Worm (Caenorhabditis elegans) whole organism, young adult: ENCODE results near the gene tre-2.

Experiments
- B0019.2 ChIP-seq: fragments of 200-800 bp; sonication (Bioruptor generic); conservative IDR thresholded peaks from 2 replicates; pipeline ENCODE4 v1.3.6; 2022; ENCODE audit warnings: missing genetic modification reagents, missing genetic modification characterization, missing compliant biosample characterization
- B0336.3 ChIP-seq: fragments of 200-800 bp; sonication (Bioruptor generic); IDR thresholded peaks from 2 replicates; pipeline ENCODE4 v1.3.6; 2022; ENCODE audit warnings: missing genetic modification characterization, missing compliant biosample characterization
- C06A6.2 ChIP-seq: fragments of 200-800 bp; sonication (Bioruptor generic); conservative IDR thresholded peaks from 2 replicates; pipeline ENCODE4 v1.3.6; 2022; ENCODE audit warnings: missing genetic modification characterization, missing compliant biosample characterization
- C17E4.6 ChIP-seq: fragments of 200-800 bp; sonication (Bioruptor generic); IDR thresholded peaks from 2 replicates; pipeline ENCODE4 v1.3.6; 2022; ENCODE audit warnings: missing genetic modification reagents, missing genetic modification characterization, missing compliant biosample characterization
- F10E7.11 ChIP-seq: sonication (generic microtip); optimal IDR thresholded peaks from 2 replicates; lab custom pipeline; 2017; ENCODE audit warnings: mild to moderate bottlenecking, missing genetic modification characterization, moderate library complexity, missing compliant biosample characterization
- F22D6.2 ChIP-seq: sonication (generic microtip); optimal IDR thresholded peaks from 2 replicates; lab custom pipeline; 2016; ENCODE audit warnings: mild to moderate bottlenecking, missing genetic modification characterization, missing compliant biosample characterization
- F33H1.4 ChIP-seq: fragments of 200-800 bp; sonication (Bioruptor generic); IDR thresholded peaks from 2 replicates; pipeline ENCODE4 v1.3.6; 2022; ENCODE audit warnings: missing genetic modification reagents, missing genetic modification characterization, missing compliant biosample characterization
- F55B11.4 ChIP-seq: sonication (generic microtip); optimal IDR thresholded peaks from 2 replicates; lab custom pipeline; 2016; ENCODE audit warnings: missing compliant biosample characterization, missing genetic modification characterization, borderline replicate concordance; ENCODE audit not compliant: insufficient read depth
- F57A8.1 ChIP-seq: fragments of 200-800 bp; sonication (Bioruptor generic); optimal IDR thresholded peaks from 2 replicates; lab custom pipeline; 2018; ENCODE audit warnings: mild to moderate bottlenecking, missing genetic modification characterization, moderate library complexity, missing compliant biosample characterization
- F57C9.4 ChIP-seq: sonication (generic microtip); optimal IDR thresholded peaks from 2 replicates; lab custom pipeline; 2017; ENCODE audit warnings: mild to moderate bottlenecking, missing genetic modification characterization, missing compliant biosample characterization
- K12H6.12 ChIP-seq: fragments of 200-800 bp; sonication (Bioruptor generic); optimal IDR thresholded peaks from 2 replicates; lab custom pipeline; 2018; ENCODE audit warnings: mild to moderate bottlenecking, missing genetic modification characterization, missing compliant biosample characterization
- T26A5.8 ChIP-seq: sonication (generic microtip); optimal IDR thresholded peaks from 2 replicates; lab custom pipeline; 2016; ENCODE audit warnings: missing genetic modification characterization, missing compliant biosample characterization
- ZK185.1 ChIP-seq: sonication (generic microtip); optimal IDR thresholded peaks from 2 replicates; lab custom pipeline; 2016; ENCODE audit warnings: mild to moderate bottlenecking, missing genetic modification characterization, missing compliant biosample characterization; ENCODE audit not compliant: poor library complexity, severe bottlenecking
- akir-1 ChIP-seq: fragments of 200-800 bp; sonication (Bioruptor generic); optimal IDR thresholded peaks from 2 replicates; lab custom pipeline; 2018; ENCODE audit warnings: mild to moderate bottlenecking, missing genetic modification characterization, moderate library complexity, missing compliant biosample characterization
- aptf-3 ChIP-seq: fragments of 200-800 bp; sonication (Bioruptor generic); IDR thresholded peaks from 2 replicates; pipeline ENCODE4 v1.3.6; 2022; ENCODE audit warnings: missing genetic modification characterization, missing compliant biosample characterization
- ceh-100 ChIP-seq: fragments of 200-800 bp; sonication (Bioruptor generic); IDR thresholded peaks from 2 replicates; pipeline ENCODE4 v1.3.6; 2022; ENCODE audit warnings: missing genetic modification reagents, missing genetic modification characterization, missing compliant biosample characterization
- ceh-27 ChIP-seq: fragments of 200-800 bp; sonication (Bioruptor generic); optimal IDR thresholded peaks from 2 replicates; lab custom pipeline; 2018; ENCODE audit warnings: mild to moderate bottlenecking, missing genetic modification characterization, moderate library complexity, missing compliant biosample characterization
- ceh-58 ChIP-seq: fragments of 200-800 bp; sonication (Bioruptor generic); IDR thresholded peaks from 2 replicates; pipeline ENCODE4 v1.3.6; 2022; ENCODE audit warnings: missing genetic modification characterization, missing compliant biosample characterization
- ceh-91 ChIP-seq: fragments of 200-800 bp; sonication (Bioruptor generic); IDR thresholded peaks from 2 replicates; pipeline ENCODE4 v1.3.6; 2022; ENCODE audit warnings: missing genetic modification reagents, missing genetic modification characterization, missing compliant biosample characterization
- dpff-1 ChIP-seq: sonication (generic microtip); optimal IDR thresholded peaks from 2 replicates; lab custom pipeline; 2017; ENCODE audit warnings: mild to moderate bottlenecking, missing genetic modification characterization, missing compliant biosample characterization
- ekl-4 ChIP-seq: fragments of 200-800 bp; sonication (Bioruptor generic); IDR thresholded peaks from 2 replicates; pipeline ENCODE4 v1.3.6; 2022; ENCODE audit warnings: missing genetic modification reagents, missing genetic modification characterization, missing compliant biosample characterization
- gei-17 ChIP-seq: fragments of 200-800 bp; sonication (Bioruptor generic); optimal IDR thresholded peaks from 2 replicates; lab custom pipeline; 2018; ENCODE audit warnings: mild to moderate bottlenecking, missing genetic modification characterization, missing compliant biosample characterization
- hlh-26 ChIP-seq: fragments of 200-800 bp; sonication (Bioruptor generic); conservative IDR thresholded peaks from 2 replicates; pipeline ENCODE4 v1.3.6; 2022; ENCODE audit warnings: missing genetic modification reagents, missing genetic modification characterization, missing compliant biosample characterization
- hmg-1.2 ChIP-seq: fragments of 200-800 bp; sonication (Bioruptor generic); IDR thresholded peaks from 2 replicates; pipeline ENCODE4 v1.3.6; 2022; ENCODE audit warnings: missing genetic modification reagents, missing genetic modification characterization, missing compliant biosample characterization
- hmg-20 ChIP-seq: fragments of 200-800 bp; sonication (Bioruptor generic); IDR thresholded peaks from 2 replicates; pipeline ENCODE4 v1.3.6; 2022; ENCODE audit warnings: missing genetic modification reagents, missing genetic modification characterization, missing compliant biosample characterization
- let-607 ChIP-seq, 2 experiments: fragments of 200-800 bp in 1 of 2; sonication (Bioruptor generic) in 1 of 2; sonication (generic microtip) in 1 of 2; optimal IDR thresholded peaks; 2 replicates each; lab custom pipeline; 2016 to 2018; ENCODE audit warnings: mild to moderate bottlenecking in 2 of 2, missing compliant biosample characterization in 2 of 2, missing genetic modification characterization in 2 of 2, moderate library complexity in 2 of 2, missing genotype in 1 of 2
- lin-26 ChIP-seq: fragments of 200-800 bp; sonication (Bioruptor generic); IDR thresholded peaks from 2 replicates; pipeline ENCODE4 v1.3.6; 2022; ENCODE audit warnings: missing genetic modification reagents, missing genetic modification characterization, missing compliant biosample characterization
- lin-40 ChIP-seq: sonication (generic microtip); optimal IDR thresholded peaks from 2 replicates; lab custom pipeline; 2016; ENCODE audit warnings: missing genetic modification characterization, mild to moderate bottlenecking, missing compliant biosample characterization, missing genotype, missing genetic modification reagents
- lsy-27 ChIP-seq: sonication (generic microtip); optimal IDR thresholded peaks from 2 replicates; lab custom pipeline; 2017; ENCODE audit warnings: missing genetic modification characterization, mild to moderate bottlenecking, missing compliant biosample characterization, antibody characterized with exemption, missing genotype, borderline replicate concordance; ENCODE audit not compliant: insufficient read depth
- madf-6 ChIP-seq: fragments of 200-800 bp; sonication (Bioruptor generic); IDR thresholded peaks from 2 replicates; pipeline ENCODE4 v1.3.6; 2022; ENCODE audit warnings: missing genetic modification reagents, missing genetic modification characterization, missing compliant biosample characterization
- madf-8 ChIP-seq: fragments of 200-800 bp; sonication (Bioruptor generic); conservative IDR thresholded peaks from 2 replicates; pipeline ENCODE4 v1.3.6; 2022; ENCODE audit warnings: missing genetic modification reagents, missing genetic modification characterization, missing compliant biosample characterization
- mxl-1 ChIP-seq: sonication (generic microtip); optimal IDR thresholded peaks from 2 replicates; lab custom pipeline; 2016; ENCODE audit warnings: missing genetic modification characterization, missing compliant biosample characterization
- nfyb-1 ChIP-seq: fragments of 200-800 bp; sonication (Bioruptor generic); IDR thresholded peaks from 2 replicates; pipeline ENCODE4 v1.3.6; 2022; ENCODE audit warnings: missing genetic modification reagents, missing genetic modification characterization, missing compliant biosample characterization
- nhr-80 ChIP-seq: sonication (generic microtip); optimal IDR thresholded peaks from 2 replicates; lab custom pipeline; 2016; ENCODE audit warnings: missing genetic modification characterization, missing compliant biosample characterization
- pha-4 ChIP-seq: fragments of 150-350 bp; sonication (generic microtip); optimal IDR thresholded peaks from 2 replicates; lab custom pipeline; 2014; ENCODE audit warnings: missing biosample characterization, missing genetic modification reagents, missing genetic modification characterization
- rcor-1 ChIP-seq: fragments of 200-800 bp; sonication (Bioruptor generic); IDR thresholded peaks from 2 replicates; pipeline ENCODE4 v1.3.6; 2022; ENCODE audit warnings: missing genetic modification reagents, missing genetic modification characterization, missing compliant biosample characterization
- rpc-1 ChIP-seq, 2 experiments: fragments of 150-350 bp in 1 of 2; sonication (generic microtip) in 1 of 2; optimal IDR thresholded peaks; 2 replicates each; lab custom pipeline; 2014 to 2018; ENCODE audit warnings: missing biosample characterization in 1 of 2, missing genetic modification characterization in 1 of 2, missing genetic modification reagents in 1 of 2, missing genotype in 1 of 2
- sdz-38 ChIP-seq: sonication (generic microtip); optimal IDR thresholded peaks from 2 replicates; lab custom pipeline; 2016; ENCODE audit warnings: missing genotype, missing genetic modification characterization, missing compliant biosample characterization
- sea-2 ChIP-seq: fragments of 200-800 bp; sonication (Bioruptor generic); IDR thresholded peaks from 2 replicates; pipeline ENCODE4 v1.3.6; 2022; ENCODE audit warnings: missing genetic modification characterization, missing compliant biosample characterization
- snpc-3.4 ChIP-seq: sonication (generic microtip); optimal IDR thresholded peaks from 2 replicates; lab custom pipeline; 2017; ENCODE audit warnings: missing genetic modification characterization, mild to moderate bottlenecking, missing compliant biosample characterization, antibody characterized with exemption, moderate library complexity, missing genotype, missing genetic modification reagents
- snpc-4 ChIP-seq, 5 experiments: fragments of 150-350 bp in 1 of 5; sonication (generic microtip) in 4 of 5; optimal IDR thresholded peaks; 2 replicates each; lab custom pipeline; 2014 to 2018; ENCODE audit warnings: missing genetic modification characterization in 5 of 5, missing biosample characterization in 3 of 5, antibody characterized with exemption in 2 of 5, mild to moderate bottlenecking in 2 of 5, missing compliant biosample characterization in 2 of 5, missing genotype in 2 of 5, moderate library complexity in 2 of 5, missing genetic modification reagents in 1 of 5
- sptf-2 ChIP-seq: fragments of 200-800 bp; sonication (Bioruptor generic); optimal IDR thresholded peaks from 2 replicates; lab custom pipeline; 2018; ENCODE audit warnings: mild to moderate bottlenecking, missing genetic modification characterization, missing compliant biosample characterization
- tbx-9 ChIP-seq: sonication (generic microtip); optimal IDR thresholded peaks from 2 replicates; lab custom pipeline; 2016; ENCODE audit warnings: borderline replicate concordance, missing genetic modification characterization, inconsistent platforms, missing compliant biosample characterization
- unc-62 ChIP-seq: fragments of 150-350 bp; optimal IDR thresholded peaks from 2 replicates; lab custom pipeline; 2014; ENCODE audit warnings: missing biosample characterization, missing genetic modification reagents, missing genetic modification characterization
- zim-3 ChIP-seq: sonication (generic microtip); optimal IDR thresholded peaks from 2 replicates; lab custom pipeline; 2017; ENCODE audit warnings: mild to moderate bottlenecking, missing genetic modification characterization, moderate library complexity, missing compliant biosample characterization
- ztf-28 ChIP-seq: fragments of 200-800 bp; sonication (Bioruptor generic); IDR thresholded peaks from 2 replicates; pipeline ENCODE4 v1.3.6; 2022; ENCODE audit warnings: missing genetic modification reagents, missing genetic modification characterization, missing compliant biosample characterization
- ztf-6 ChIP-seq: fragments of 200-800 bp; sonication (Bioruptor generic); IDR thresholded peaks from 2 replicates; pipeline ENCODE4 v1.3.6; 2022; ENCODE audit warnings: missing genetic modification reagents, missing genetic modification characterization, missing compliant biosample characterization

tre-2 gene

DNA sequence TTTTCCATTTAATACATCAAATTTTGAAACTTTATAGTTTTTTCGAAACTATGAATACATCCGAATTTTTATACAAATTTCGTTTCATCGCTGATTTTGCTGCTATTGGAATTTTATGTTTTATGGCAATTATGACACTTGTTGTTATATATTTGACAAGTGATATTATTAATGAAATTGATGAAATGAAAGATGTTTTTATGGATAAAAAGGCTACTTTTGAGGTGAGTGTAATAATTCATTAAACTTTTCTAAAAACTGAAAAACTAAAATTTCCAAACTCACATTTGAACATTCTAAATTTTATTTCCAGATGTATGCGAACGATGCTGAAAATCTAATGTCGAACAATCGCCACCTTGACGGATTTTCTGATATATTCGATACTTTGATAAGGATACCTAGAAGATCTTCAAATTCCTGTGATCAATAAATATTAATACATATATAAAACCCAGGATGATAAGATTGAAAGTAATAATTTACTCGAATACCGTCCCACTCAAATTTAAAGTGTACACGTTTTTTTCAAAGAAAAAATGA, 22.8 kb upstream of the tre-2 start, which contains the start of the genes T22D1.17 and T22D1.8 (continued):
- TF ChIP-seq lin-40 (tag; lab: Kevin White, UChicago), result no peak
- peak; percentile 35; the same call in 1 of the 2 replicates for TF ChIP-seq F33H1.4
- no peak for TF ChIP-seq T26A5.8 (tag; lab: Kevin White, UChicago)
- no peak for TF ChIP-seq dpff-1 (tag; lab: Kevin White, UChicago)
- TF ChIP-seq tbx-9 (tag; lab: Kevin White, UChicago), result no peak
- TF ChIP-seq sea-2 (GFP tag; lab: Robert Waterston, UW), result no peak
- TF ChIP-seq rcor-1, result 0 out of 2 replicates have a peak, but pooled peaks have one; percentile 32
- TF ChIP-seq F57C9.4 (tag; lab: Kevin White, UChicago), result no peak
- TF ChIP-seq C17E4.6 (GFP tag; lab: Robert Waterston, UW), result peak; percentile 44; the same call in 1 of the 2 replicates
- no peak for TF ChIP-seq F10E7.11 (tag; lab: Kevin White, UChicago)
- TF ChIP-seq snpc-4 (GFP tag; optimal IDR thresholded peaks at IDR 0.05; lab: Kevin White, UChicago), result no peak
- TF ChIP-seq snpc-4 (tag; optimal IDR thresholded peaks at IDR 0.05; lab: Kevin White, UChicago), result peak in 1 of 4 experiments; percentile 60
- TF ChIP-seq lsy-27 (tag; lab: Kevin White, UChicago), result no peak
- no peak for TF ChIP-seq pha-4 (tag; lab: Kevin White, UChicago)
- TF ChIP-seq let-607 (tag; optimal IDR thresholded peaks at IDR 0.05; lab: Kevin White, UChicago), result no peak
- no peak for TF ChIP-seq ZK185.1 (tag; lab: Kevin White, UChicago)
- TF ChIP-seq sptf-2 (GFP tag; lab: Kevin White, UChicago), result no peak
- peak; percentile 10 for TF ChIP-seq mxl-1
- TF ChIP-seq akir-1 (GFP tag; lab: Kevin White, UChicago), result no peak
- peak; percentile 76 for TF ChIP-seq madf-6 (GFP tag; lab: Robert Waterston, UW)
- TF ChIP-seq nfyb-1 (GFP tag; lab: Robert Waterston, UW), result peak; percentile 71
- peak; percentile 25 for TF ChIP-seq hmg-1.2 (GFP tag; lab: Robert Waterston, UW)
- TF ChIP-seq B0336.3 (GFP tag; lab: Robert Waterston, UW), result peak; percentile 10; the same call in 1 of the 2 replicates
- no peak for TF ChIP-seq K12H6.12 (tag; lab: Kevin White, UChicago)
- peak; percentile 9; the same call in 1 of the 2 replicates for TF ChIP-seq ceh-100 (GFP tag; lab: Robert Waterston, UW)
- no peak for TF ChIP-seq F22D6.2 (tag; lab: Kevin White, UChicago)
- no peak for TF ChIP-seq ceh-91 (GFP tag; lab: Robert Waterston, UW)
- no peak; the same call in 1 of the 2 replicates for TF ChIP-seq madf-8 (GFP tag; lab: Robert Waterston, UW)
- no peak for TF ChIP-seq unc-62
- TF ChIP-seq F55B11.4 (tag; lab: Kevin White, UChicago), result no peak
- TF ChIP-seq ztf-28 (GFP tag; lab: Robert Waterston, UW), result no peak
- TF ChIP-seq zim-3 (tag; lab: Kevin White, UChicago), result no peak
- no peak for TF ChIP-seq gei-17 (GFP tag; lab: Kevin White, UChicago)
- no peak for TF ChIP-seq hmg-20 (GFP tag; lab: Robert Waterston, UW)
- peak; percentile 71 for TF ChIP-seq snpc-3.4 (tag; lab: Kevin White, UChicago)
- peak; percentile 62; the same call in 1 of the 2 replicates for TF ChIP-seq lin-26 (GFP tag; lab: Robert Waterston, UW)
- TF ChIP-seq rpc-1 (optimal IDR thresholded peaks at IDR 0.05; lab: Kevin White, UChicago), result no peak
- TF ChIP-seq rpc-1 (tag; optimal IDR thresholded peaks at IDR 0.05; lab: Kevin White, UChicago), result no peak
- peak; percentile 85 for TF ChIP-seq ekl-4 (GFP tag; lab: Robert Waterston, UW)
- no peak for TF ChIP-seq aptf-3 (GFP tag; lab: Robert Waterston, UW)
- no peak for TF ChIP-seq B0019.2 (GFP tag; lab: Robert Waterston, UW)
- no peak for TF ChIP-seq F57A8.1 (GFP tag; lab: Kevin White, UChicago)
- no peak for TF ChIP-seq C06A6.2 (GFP tag; lab: Robert Waterston, UW)
- TF ChIP-seq ceh-27 (GFP tag; lab: Kevin White, UChicago), result no peak
- TF ChIP-seq ceh-58 (GFP tag; lab: Robert Waterston, UW), result no peak
- no peak for TF ChIP-seq ztf-6 (GFP tag; lab: Robert Waterston, UW)
- no peak for TF ChIP-seq sdz-38
- TF ChIP-seq nhr-80, result no peak
- no peak for TF ChIP-seq hlh-26 (GFP tag; lab: Robert Waterston, UW)
